Worm (Caenorhabditis elegans): ENCODE results near the gene lsm-5.

Gene lsm-5

DNA sequence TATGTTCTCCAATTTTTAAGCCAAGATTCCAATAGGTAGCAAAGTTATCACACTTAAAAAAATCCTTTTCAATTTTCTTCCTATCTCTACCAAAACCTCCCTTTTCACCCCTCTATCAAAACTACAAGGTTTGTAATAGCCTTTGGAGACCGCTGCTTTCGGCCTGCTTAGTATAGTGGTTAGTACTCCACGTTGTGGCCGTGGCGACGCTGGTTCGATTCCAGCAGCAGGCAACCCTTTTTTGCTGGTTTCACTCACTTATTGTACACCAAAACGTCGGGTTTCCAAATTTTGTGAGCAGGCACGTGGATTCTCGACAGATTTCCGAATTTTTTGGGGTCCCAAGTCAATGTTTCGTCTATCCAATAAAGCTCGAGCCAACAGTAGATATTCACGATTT is 16.3 kb upstream of the lsm-5 start (continued):
- TF ChIP-seq nhr-10 (tag; optimal IDR thresholded peaks at IDR 0.05) = no peak
- no peak for TF ChIP-seq ces-1 (GFP tag; optimal IDR thresholded peaks at IDR 0.05)
- TF ChIP-seq dve-1 (tag; optimal IDR thresholded peaks at IDR 0.05; ENCODE audit: insufficient read depth) = no peak
- no peak for TF ChIP-seq F10B5.3 (tag; optimal IDR thresholded peaks at IDR 0.05)
- no peak for TF ChIP-seq T20F7.1 (GFP tag; optimal IDR thresholded peaks at IDR 0.05)
- no peak for TF ChIP-seq F49E8.2 (tag; optimal IDR thresholded peaks at IDR 0.05; ENCODE audit: borderline replicate concordance)
- no peak for TF ChIP-seq mdl-1 (tag; optimal IDR thresholded peaks at IDR 0.05)
- TF ChIP-seq vab-7 (GFP tag; IDR thresholded peaks at IDR 0.05) = 0 out of 2 replicates have a peak, but pooled peaks have one; percentile 37
- TF ChIP-seq ctbp-1 (GFP tag; IDR thresholded peaks at IDR 0.05) = peak; percentile 35; the same call in 1 of the 2 replicates
- no peak for TF ChIP-seq daf-8 (GFP tag; IDR thresholded peaks at IDR 0.05)
- TF ChIP-seq pqm-1 (tag; optimal IDR thresholded peaks at IDR 0.05) = no peak
- 0 out of 2 replicates have a peak, but pooled peaks have one; percentile 37 for TF ChIP-seq Y48G9A.11 (GFP tag; IDR thresholded peaks at IDR 0.05)
- no peak for TF ChIP-seq ztf-7 (tag; optimal IDR thresholded peaks at IDR 0.05)
- no peak for TF ChIP-seq ceh-44 (GFP tag; IDR thresholded peaks at IDR 0.05)
- peak; percentile 33 for TF ChIP-seq nhr-28 (tag; optimal IDR thresholded peaks at IDR 0.05)
- TF ChIP-seq mdt-29 (GFP tag; IDR thresholded peaks at IDR 0.05) = no peak
- peak; percentile 23 for TF ChIP-seq rbr-2 (tag; optimal IDR thresholded peaks at IDR 0.05)
- TF ChIP-seq aha-1 (tag) = no peak
- TF ChIP-seq R02D3.7 (tag; optimal IDR thresholded peaks at IDR 0.05) = no peak
- TF ChIP-seq D1046.2 (GFP tag; IDR thresholded peaks at IDR 0.05) = peak; percentile 59; the same call in 1 of the 2 replicates
- no peak; the same call in 1 of the 2 replicates for TF ChIP-seq nhr-41 (GFP tag; IDR thresholded peaks at IDR 0.05)
- TF ChIP-seq T26A8.4 (GFP tag; IDR thresholded peaks at IDR 0.05) = peak; percentile 56
- TF ChIP-seq egl-27 (tag; optimal IDR thresholded peaks at IDR 0.05) = no peak
- no peak for TF ChIP-seq ama-1 (optimal IDR thresholded peaks at IDR 0.05)
- TF ChIP-seq dmd-9 (GFP tag; IDR thresholded peaks at IDR 0.05) = no peak

ce11 chrV:15559047-15559446 is 11.1 kb upstream of the lsm-5 start, which contains the start of gene acr-18:
acr-18 (minus strand) TSS chrV:15559147.
- TF ChIP-seq T20F7.1 (GFP tag; optimal IDR thresholded peaks at IDR 0.05) (no peak), ztf-7 (tag; optimal IDR thresholded peaks at IDR 0.05) (no peak), mxl-2 (GFP tag; conservative IDR thresholded peaks at IDR 0.05) (no peak), snpc-4 (tag; optimal IDR thresholded peaks at IDR 0.05) (no peak), F37D6.2 (tag; optimal IDR thresholded peaks at IDR 0.05) (no peak), ceh-62 (tag; optimal IDR thresholded peaks at IDR 0.05) (no peak), F26F4.8 (GFP tag; conservative IDR thresholded peaks at IDR 0.05) (no peak), set-16 (GFP tag; IDR thresholded peaks at IDR 0.05) (no peak), aly-2 (tag; optimal IDR thresholded peaks at IDR 0.05) (no peak), pqm-1 (tag; optimal IDR thresholded peaks at IDR 0.05) (no peak), Y105C5A.15 (GFP tag; IDR thresholded peaks at IDR 0.05) (no peak), ZK337.2 (GFP tag; IDR thresholded peaks at IDR 0.05) (no peak), D1046.2 (GFP tag; IDR thresholded peaks at IDR 0.05) (no peak), lin-13 (GFP tag; optimal IDR thresholded peaks at IDR 0.05) (no peak), tag-97 (GFP tag; IDR thresholded peaks at IDR 0.05) (no peak), F10B5.3 (tag; optimal IDR thresholded peaks at IDR 0.05) (no peak), ama-1 (optimal IDR thresholded peaks at IDR 0.05) (no peak)

- no peak for TF ChIP-seq ctbp-1 (GFP tag; IDR thresholded peaks at IDR 0.05)
- peak; percentile 56 for TF ChIP-seq aha-1 (tag)
- TF ChIP-seq unc-62 (GFP tag; optimal IDR thresholded peaks at IDR 0.05 in 1 of 2) = peak in 1 of 2 experiments; percentile 81
- TF ChIP-seq unc-62 (tag; optimal IDR thresholded peaks at IDR 0.05) = no peak
- no peak for TF ChIP-seq lin-15B (tag; optimal IDR thresholded peaks at IDR 0.05)
- TF ChIP-seq hlh-30 (tag; optimal IDR thresholded peaks at IDR 0.05; ENCODE audit: insufficient read depth) = no peak
These were observed 10.5 kb upstream of the lsm-5 start for ce11 chrV:15559729-15560128.
